Worm (Caenorhabditis elegans) whole organism, L3 larva: ENCODE results near the gene gen-1.

Experiments used
- ZK546.5 ChIP-seq: sonication (generic microtip); optimal IDR thresholded peaks from 2 replicates; lab custom pipeline; 2017; ENCODE audit warnings: missing biosample characterization, missing genetic modification characterization
- ztf-11 ChIP-seq: fragments of 150-350 bp; optimal IDR thresholded peaks from 2 replicates; lab custom pipeline; 2014; ENCODE audit warnings: missing biosample characterization, missing genetic modification characterization

- TF ChIP-seq ZK546.5 (tag; lab: Kevin White, UChicago), result no peak
- no peak for TF ChIP-seq ztf-11 (tag; lab: Kevin White, UChicago)
Measured at ce11 chrIII:6230870-6231269, 17.1 kb downstream of the gen-1 start, which contains the start of gene esyt-2.
